Fruit fly (Drosophila melanogaster): ENCODE results near the gene CG5555.

Gene CG5555

DNA sequence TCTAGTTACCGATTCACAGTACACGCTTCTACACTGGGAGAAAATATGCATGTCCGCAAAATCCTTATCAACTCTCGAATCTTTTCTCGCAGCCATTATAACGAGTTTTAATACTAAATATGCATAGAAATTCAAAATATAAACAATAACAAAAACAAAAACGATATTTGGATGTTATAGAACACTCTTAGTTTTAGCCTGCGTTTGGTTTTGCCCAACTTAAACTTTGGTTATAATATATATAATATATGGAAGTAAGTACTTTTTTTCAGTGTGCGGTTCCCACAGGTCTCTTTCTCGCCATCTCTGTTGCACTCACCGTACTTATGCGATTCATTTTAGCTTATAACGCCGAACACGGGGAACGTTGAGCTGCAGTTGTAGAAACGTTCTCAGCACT is 31.4 kb upstream of the CG5555 start, which contains the start of gene cry (continued):
- TF ChIP-seq lab (GFP tag; optimal IDR thresholded peaks at IDR 0.05) (peak; percentile 56), CG9437 (GFP tag; optimal IDR thresholded peaks at IDR 0.05) (peak; percentile 64), CG16815 (GFP tag; optimal IDR thresholded peaks at IDR 0.05) (peak; percentile 37), kni (GFP tag; optimal IDR thresholded peaks at IDR 0.05) (no peak), ro (GFP tag; IDR thresholded peaks at IDR 0.05) (no peak), CrebB (tag; optimal IDR thresholded peaks at IDR 0.05) (no peak), CG8765 (GFP tag; IDR thresholded peaks at IDR 0.05) (no peak), zen (tag; optimal IDR thresholded peaks at IDR 0.05) (no peak), CG6765 (GFP tag; optimal IDR thresholded peaks at IDR 0.05) (no peak), gce (GFP tag; IDR thresholded peaks at IDR 0.05) (no peak), Fer1 (GFP tag; optimal IDR thresholded peaks at IDR 0.05) (no peak), CG11456 (GFP tag; IDR thresholded peaks at IDR 0.05) (no peak), en (GFP tag; optimal IDR thresholded peaks at IDR 0.05) (no peak), Side (GFP tag; optimal IDR thresholded peaks at IDR 0.05) (no peak), Pdp1 (GFP tag; optimal IDR thresholded peaks at IDR 0.05) (peak in 1 of 2 experiments; percentile 9), CG8388 (GFP tag; optimal IDR thresholded peaks at IDR 0.05) (peak; percentile 54), CG13287 (GFP tag; IDR thresholded peaks at IDR 0.05; ENCODE audit: partially characterized antibody) (no peak), h (optimal IDR thresholded peaks at IDR 0.05) (no peak), CG18476 (GFP tag; optimal IDR thresholded peaks at IDR 0.05) (no peak), YL-1 (GFP tag; optimal IDR thresholded peaks at IDR 0.05) (no peak), TFAM (GFP tag; optimal IDR thresholded peaks at IDR 0.05) (no peak), NC2α (GFP tag; optimal IDR thresholded peaks at IDR 0.05) (no peak), tio (GFP tag; optimal IDR thresholded peaks at IDR 0.05) (peak; percentile 63), her (GFP tag; optimal IDR thresholded peaks at IDR 0.05) (no peak), Eip74EF (GFP tag; optimal IDR thresholded peaks at IDR 0.05) (no peak), esg (GFP tag; conservative IDR thresholded peaks at IDR 0.05) (no peak; the same call in 1 of the 2 replicates), CG9797 (GFP tag; optimal IDR thresholded peaks at IDR 0.05) (no peak), CG15073 (GFP tag; optimal IDR thresholded peaks at IDR 0.05) (no peak), fru (optimal IDR thresholded peaks at IDR 0.05) (no peak), nerfin-1 (tag; optimal IDR thresholded peaks at IDR 0.05) (no peak), CG18262 (tag; optimal IDR thresholded peaks at IDR 0.05) (peak; percentile 76), CG33213 (GFP tag; optimal IDR thresholded peaks at IDR 0.05) (no peak), disco-r (GFP tag; optimal IDR thresholded peaks at IDR 0.05) (no peak), CG17829 (tag; optimal IDR thresholded peaks at IDR 0.05) (peak; percentile 55), GATAe (GFP tag; conservative IDR thresholded peaks at IDR 0.05) (no peak), Antp (GFP tag; optimal IDR thresholded peaks at IDR 0.05) (no peak), CTCF (GFP tag; optimal IDR thresholded peaks at IDR 0.05) (no peak), CG2889 (GFP tag; IDR thresholded peaks at IDR 0.05) (no peak), Sry-β (GFP tag; optimal IDR thresholded peaks at IDR 0.05) (no peak), pzg (GFP tag; optimal IDR thresholded peaks at IDR 0.05) (no peak), dmrt99B (tag; optimal IDR thresholded peaks at IDR 0.05) (peak; percentile 80), ato (GFP tag; IDR thresholded peaks at IDR 0.05; ENCODE audit: partially characterized antibody) (no peak), CG6689 (GFP tag; IDR thresholded peaks at IDR 0.05) (peak; percentile 56; the same call in 1 of the 2 replicates), CG31224 (GFP tag; IDR thresholded peaks at IDR 0.05) (no peak), CG11696 (GFP tag; IDR thresholded peaks at IDR 0.05) (no peak), odd (GFP tag; optimal IDR thresholded peaks at IDR 0.05) (no peak), B-H2 (GFP tag; optimal IDR thresholded peaks at IDR 0.05) (no peak), pfk (GFP tag; optimal IDR thresholded peaks at IDR 0.05) (no peak), CG15514 (GFP tag; optimal IDR thresholded peaks at IDR 0.05) (no peak), CG4282 (GFP tag; optimal IDR thresholded peaks at IDR 0.05) (no peak), ranshi (GFP tag; IDR thresholded peaks at IDR 0.05) (no peak), PHDP (tag; optimal IDR thresholded peaks at IDR 0.05) (peak; percentile 59), CG7372 (GFP tag; IDR thresholded peaks at IDR 0.05) (no peak)
